Worm (Caenorhabditis elegans) whole organism, late embryonic: ENCODE data around the gene srbc-40.

ENCODE experiments used
- K02D7.2 ChIP-seq: sonication (generic microtip); optimal IDR thresholded peaks from 2 replicates; lab custom pipeline; 2017; ENCODE audit warnings: mild to moderate bottlenecking, missing genetic modification characterization, missing compliant biosample characterization
- T23F11.4 ChIP-seq: fragments of 200-800 bp; sonication (Bioruptor generic); optimal IDR thresholded peaks from 2 replicates; lab custom pipeline; 2018; ENCODE audit warnings: mild to moderate bottlenecking, missing genetic modification characterization, missing compliant biosample characterization
- Y22D7AL.16 ChIP-seq: sonication (generic microtip); optimal IDR thresholded peaks from 2 replicates; lab custom pipeline; 2016; ENCODE audit warnings: missing genetic modification characterization, missing compliant biosample characterization
- ahr-1 ChIP-seq: sonication (generic microtip); optimal IDR thresholded peaks from 2 replicates; lab custom pipeline; 2016; ENCODE audit warnings: missing genetic modification characterization, missing compliant biosample characterization
- ama-1 ChIP-seq: fragments of 150-350 bp; optimal IDR thresholded peaks from 2 replicates; lab custom pipeline; 2014
- ceh-18 ChIP-seq: sonication (generic microtip); optimal IDR thresholded peaks from 2 replicates; lab custom pipeline; 2016; ENCODE audit warnings: missing genetic modification characterization, missing compliant biosample characterization
- ceh-2 ChIP-seq: sonication (generic microtip); optimal IDR thresholded peaks from 2 replicates; lab custom pipeline; 2016; ENCODE audit warnings: missing genotype, missing genetic modification characterization, missing compliant biosample characterization
- ceh-22 ChIP-seq: sonication (generic microtip); optimal IDR thresholded peaks from 2 replicates; lab custom pipeline; 2017; ENCODE audit warnings: missing biosample characterization, missing genetic modification characterization
- ceh-24 ChIP-seq: sonication (generic microtip); optimal IDR thresholded peaks from 2 replicates; lab custom pipeline; 2016; ENCODE audit warnings: mild to moderate bottlenecking, missing genetic modification characterization, missing compliant biosample characterization
- ceh-6 ChIP-seq: fragments of 200-800 bp; sonication (Bioruptor generic); optimal IDR thresholded peaks from 2 replicates; lab custom pipeline; 2018; ENCODE audit warnings: mild to moderate bottlenecking, missing genetic modification characterization, missing compliant biosample characterization
- dmd-4 ChIP-seq: sonication (generic microtip); optimal IDR thresholded peaks from 2 replicates; lab custom pipeline; 2016; ENCODE audit warnings: borderline replicate concordance, missing genetic modification characterization, missing compliant biosample characterization
- dve-1 ChIP-seq: sonication (generic microtip); optimal IDR thresholded peaks from 2 replicates; lab custom pipeline; 2017; ENCODE audit warnings: antibody characterized with exemption, mild to moderate bottlenecking, missing genetic modification characterization, missing compliant biosample characterization
- elt-2 ChIP-seq: sonication (generic microtip); optimal IDR thresholded peaks from 2 replicates; lab custom pipeline; 2016; ENCODE audit warnings: missing genetic modification reagents, missing genetic modification characterization, missing compliant biosample characterization
- eyg-1 ChIP-seq: sonication (generic microtip); optimal IDR thresholded peaks from 2 replicates; lab custom pipeline; 2016; ENCODE audit warnings: missing genotype, missing genetic modification characterization, missing compliant biosample characterization
- fkh-10 ChIP-seq: fragments of 150-350 bp; optimal IDR thresholded peaks from 2 replicates; lab custom pipeline; 2014; ENCODE audit warnings: missing biosample characterization, missing genetic modification reagents, missing genetic modification characterization
- hlh-30 ChIP-seq: sonication (generic microtip); optimal IDR thresholded peaks from 2 replicates; lab custom pipeline; 2017; ENCODE audit warnings: antibody characterized with exemption, missing genetic modification characterization, missing compliant biosample characterization; ENCODE audit not compliant: insufficient read depth
- hlh-6 ChIP-seq: sonication (generic microtip); optimal IDR thresholded peaks from 2 replicates; lab custom pipeline; 2016; ENCODE audit warnings: missing genotype, missing genetic modification characterization, missing compliant biosample characterization
- nhr-232 ChIP-seq: sonication (generic microtip); optimal IDR thresholded peaks from 2 replicates; lab custom pipeline; 2016; ENCODE audit warnings: missing genetic modification characterization, missing compliant biosample characterization
- npax-4 ChIP-seq: sonication (generic microtip); optimal IDR thresholded peaks from 2 replicates; lab custom pipeline; 2016; ENCODE audit warnings: missing genetic modification characterization, missing compliant biosample characterization
- odd-2 ChIP-seq: sonication (generic microtip); optimal IDR thresholded peaks from 2 replicates; lab custom pipeline; 2017; ENCODE audit warnings: antibody characterized with exemption, mild to moderate bottlenecking, missing genetic modification characterization, missing compliant biosample characterization
- pat-9 ChIP-seq: fragments of 200-800 bp; sonication (Bioruptor generic); optimal IDR thresholded peaks from 2 replicates; lab custom pipeline; 2018; ENCODE audit warnings: mild to moderate bottlenecking, missing genetic modification characterization, moderate library complexity, missing compliant biosample characterization
- pax-1 ChIP-seq: fragments of 150-350 bp; optimal IDR thresholded peaks from 2 replicates; lab custom pipeline; 2014; ENCODE audit warnings: missing biosample characterization, missing genetic modification characterization
- pha-4 ChIP-seq: fragments of 150-350 bp; optimal IDR thresholded peaks from 2 replicates; lab custom pipeline; 2018; ENCODE audit warnings: missing biosample characterization, missing genetic modification reagents, missing genetic modification characterization
- pqm-1 ChIP-seq: sonication (generic microtip); optimal IDR thresholded peaks from 2 replicates; lab custom pipeline; 2016; ENCODE audit warnings: missing genetic modification characterization, missing compliant biosample characterization
- ref-2 ChIP-seq: sonication (generic microtip); optimal IDR thresholded peaks from 2 replicates; lab custom pipeline; 2016; ENCODE audit warnings: missing genetic modification characterization, missing compliant biosample characterization
- syd-9 ChIP-seq: sonication (generic microtip); optimal IDR thresholded peaks from 2 replicates; lab custom pipeline; 2016; ENCODE audit warnings: mild to moderate bottlenecking, missing genetic modification characterization, moderate library complexity, missing compliant biosample characterization
- tbx-7 ChIP-seq: sonication (generic microtip); optimal IDR thresholded peaks from 2 replicates; lab custom pipeline; 2016; ENCODE audit warnings: missing genotype, missing genetic modification characterization, missing compliant biosample characterization
- unc-42 ChIP-seq: sonication (generic microtip); optimal IDR thresholded peaks from 2 replicates; lab custom pipeline; 2016; ENCODE audit warnings: missing genotype, missing genetic modification characterization, missing compliant biosample characterization
- zip-5 ChIP-seq: sonication (generic microtip); optimal IDR thresholded peaks from 2 replicates; lab custom pipeline; 2016; ENCODE audit warnings: missing genetic modification characterization, missing compliant biosample characterization

srbc-40 gene

DNA sequence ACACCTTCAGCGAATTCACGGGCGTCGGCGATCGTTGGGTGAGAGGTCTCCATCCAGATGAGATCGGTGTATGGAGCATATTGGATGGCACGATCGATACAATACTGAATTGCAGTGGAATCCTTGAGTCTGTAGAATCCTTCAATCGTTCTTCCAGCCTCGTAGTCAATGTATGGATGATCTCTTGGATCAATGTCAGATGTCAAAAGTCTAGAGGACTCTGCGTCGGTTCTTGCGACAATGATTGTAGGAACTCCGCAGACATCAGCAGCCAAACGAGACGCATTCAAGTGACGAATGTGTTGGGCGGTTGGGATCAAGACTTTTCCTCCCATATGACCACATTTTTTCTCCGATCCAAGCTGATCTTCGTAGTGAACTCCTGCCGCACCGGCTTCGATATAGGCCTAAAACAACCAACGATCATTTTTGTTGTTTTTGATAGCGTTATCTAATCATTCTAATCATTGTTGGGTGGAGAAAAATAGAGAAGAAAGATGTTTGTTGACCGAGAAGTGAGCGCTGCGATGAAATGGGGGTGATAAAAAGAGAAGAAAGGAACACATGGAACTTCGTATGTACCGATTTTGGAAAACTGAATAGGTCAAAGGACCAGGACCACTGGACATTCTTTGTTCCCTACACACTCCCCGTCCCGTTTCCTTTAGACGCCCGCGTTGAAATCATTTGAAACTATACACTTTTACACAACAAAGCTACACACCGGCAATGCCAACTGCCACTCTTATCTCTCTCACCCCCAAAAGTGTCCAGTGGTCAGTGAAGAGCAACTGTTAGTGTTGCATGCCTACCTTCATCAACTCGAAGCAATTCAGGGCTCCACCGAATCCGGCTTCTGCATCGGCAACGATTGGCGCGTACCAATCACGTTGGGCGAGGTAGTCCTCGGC lies 7.2 kb upstream of the srbc-40 start:
- peak; percentile 37 for TF ChIP-seq elt-2 (tag; lab: Kevin White, UChicago)
- TF ChIP-seq tbx-7 (tag; lab: Kevin White, UChicago) = no peak

DNA sequence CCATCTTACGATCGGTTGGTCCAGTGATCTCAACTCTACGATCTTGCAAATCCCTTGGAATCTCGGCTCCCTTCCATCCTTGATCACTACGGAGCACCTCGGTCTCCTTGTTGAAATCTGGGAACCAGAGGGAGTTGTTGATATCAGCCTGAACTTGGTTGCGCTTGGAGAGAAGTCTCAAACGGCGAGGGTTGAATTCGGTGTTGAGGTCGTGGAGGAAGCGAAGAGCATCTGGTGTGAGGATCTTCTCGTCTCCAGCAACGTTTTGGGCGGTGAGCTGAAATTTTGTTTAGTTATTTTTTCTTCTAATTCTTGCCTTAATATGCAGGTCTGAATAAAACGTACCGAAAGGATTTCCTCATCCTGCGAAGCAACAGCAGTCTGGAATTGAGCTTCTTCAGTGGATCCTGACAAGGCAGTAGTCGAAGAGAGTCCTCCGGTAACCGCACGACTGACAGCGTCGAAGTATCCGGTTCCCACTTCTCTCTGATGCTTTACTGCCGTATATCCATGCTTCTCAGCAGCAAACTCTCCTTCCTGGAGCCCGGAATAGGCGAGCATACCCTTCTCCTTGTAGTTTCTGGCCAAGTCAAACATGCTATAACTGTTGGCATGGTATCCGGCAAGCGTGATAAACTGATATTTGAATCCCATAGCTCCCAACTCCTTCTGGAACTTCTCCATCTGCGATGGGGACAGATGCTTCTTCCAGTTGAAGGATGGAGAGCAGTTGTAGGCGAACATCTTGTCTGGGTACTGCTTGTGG lies 6.4 kb upstream of the srbc-40 start:
- TF ChIP-seq unc-42 (tag; lab: Kevin White, UChicago) = no peak

DNA sequence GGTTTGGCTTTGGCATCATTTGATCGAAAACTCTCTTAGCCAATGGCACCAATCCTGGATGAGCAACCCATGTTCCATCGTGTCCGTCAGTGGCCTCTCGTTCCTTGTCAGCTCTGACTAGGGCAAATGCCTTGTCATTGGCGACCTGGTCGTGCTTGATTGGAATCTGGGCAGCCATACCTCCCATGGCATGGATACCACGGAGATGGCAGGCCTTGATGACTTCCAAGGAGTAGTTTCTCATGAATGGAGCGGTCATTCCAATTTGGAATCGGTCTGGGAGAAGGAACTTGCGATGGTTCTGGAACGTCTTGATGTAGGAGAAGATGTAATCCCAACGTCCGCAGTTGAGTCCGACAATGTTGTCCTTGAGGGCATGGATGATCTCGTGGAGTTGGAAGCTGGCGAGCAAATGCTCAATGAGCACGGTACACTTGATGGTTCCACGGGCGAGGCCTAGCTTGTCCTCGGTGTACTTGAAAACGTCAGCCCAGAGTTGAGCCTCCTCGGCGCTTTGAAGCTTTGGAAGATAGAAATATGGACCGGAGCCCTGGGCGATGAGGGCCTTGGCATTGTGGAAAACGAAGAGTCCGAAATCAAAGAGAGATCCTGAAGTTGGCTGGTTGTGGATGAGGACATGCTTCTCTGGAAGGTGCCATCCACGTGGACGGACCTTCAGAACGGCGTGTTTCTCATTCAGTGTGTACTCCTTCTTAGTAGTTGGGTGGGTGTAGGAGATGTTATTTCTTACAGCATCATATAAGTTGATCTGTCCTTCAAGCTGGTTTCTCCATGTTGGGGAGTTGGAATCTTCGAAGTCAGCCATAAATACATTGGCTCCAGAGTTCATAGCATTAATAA lies 5.5 kb upstream of the srbc-40 start:
- TF ChIP-seq syd-9 (tag; lab: Kevin White, UChicago) (peak; percentile 21), hlh-6 (tag; lab: Kevin White, UChicago) (no peak)
- TF ChIP-seq, all 69 proteins: peak for 1

DNA sequence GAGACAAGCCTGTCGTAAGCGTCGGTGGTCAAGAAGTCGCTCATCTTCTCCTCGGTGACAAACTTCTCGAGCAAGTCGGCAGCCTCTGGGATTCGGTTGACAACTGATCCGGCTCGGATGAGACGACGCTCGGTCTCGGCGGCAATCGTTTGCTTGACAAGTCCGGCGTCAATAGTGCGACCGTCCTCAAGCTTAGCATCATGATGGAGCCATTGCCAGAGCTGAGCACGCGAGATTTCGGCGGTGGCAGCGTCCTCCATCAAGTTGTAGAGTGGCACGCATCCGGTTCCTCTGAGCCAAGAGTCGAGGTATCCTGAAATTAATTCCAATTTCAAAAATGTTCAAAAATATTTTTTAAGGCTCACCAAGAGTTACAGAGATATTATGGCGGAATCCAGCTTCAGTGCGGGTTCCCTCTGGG lies 4.8 kb upstream of the srbc-40 start:
- no peak for TF ChIP-seq pax-1
- TF ChIP-seq T23F11.4 = no peak
- TF ChIP-seq eyg-1 (tag; lab: Kevin White, UChicago) = no peak
- TF ChIP-seq ref-2 (tag; lab: Kevin White, UChicago) = no peak
- TF ChIP-seq ceh-2 (tag; lab: Kevin White, UChicago) = no peak
- TF ChIP-seq nhr-232 (tag; lab: Kevin White, UChicago) = no peak
- no peak for TF ChIP-seq pha-4
- no peak for TF ChIP-seq K02D7.2 (tag; lab: Kevin White, UChicago)
- TF ChIP-seq ceh-22 = no peak
- no peak for TF ChIP-seq zip-5 (tag; lab: Kevin White, UChicago)
- no peak for TF ChIP-seq ceh-24 (tag; lab: Kevin White, UChicago)
- TF ChIP-seq pat-9 (tag; lab: Kevin White, UChicago) = no peak
- TF ChIP-seq Y22D7AL.16 (tag; lab: Kevin White, UChicago) = no peak
- TF ChIP-seq ceh-6 (GFP tag; lab: Kevin White, UChicago) = no peak
- no peak for TF ChIP-seq npax-4
- no peak for TF ChIP-seq ceh-18 (tag; lab: Kevin White, UChicago)
- no peak for TF ChIP-seq odd-2 (tag; lab: Kevin White, UChicago)
- TF ChIP-seq, all 69 proteins: peak for 0

DNA sequence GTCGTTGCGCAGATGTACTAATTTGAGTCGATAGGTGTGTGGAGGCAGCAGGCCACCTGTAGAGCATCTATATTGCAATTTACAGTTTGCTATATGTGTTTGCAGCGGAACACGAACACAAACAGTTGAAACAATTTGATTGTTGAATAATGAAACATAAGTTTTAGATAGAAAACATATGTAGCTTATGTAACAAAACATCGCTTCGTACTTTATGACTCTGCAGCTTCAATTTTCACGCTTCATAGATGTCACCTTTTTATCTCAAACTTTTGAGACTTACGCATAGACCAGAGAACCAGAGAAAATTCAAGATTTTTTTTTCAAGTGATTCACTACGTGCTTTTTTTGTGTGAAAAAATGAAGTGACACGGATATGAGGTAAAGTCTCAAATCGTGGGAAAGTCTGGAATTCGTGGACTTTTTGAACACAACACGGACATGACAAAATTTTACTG lies 4.3 kb upstream of the srbc-40 start, which contains the start of gene fbxb-72:
Gene fbxb-72 (minus strand): TSS at position 58 of the 458 bp plus-strand sequence.
- no peak for TF ChIP-seq hlh-30 (tag; lab: Kevin White, UChicago)
- TF ChIP-seq fkh-10 (GFP tag; lab: Kevin White, UChicago) = no peak
- TF ChIP-seq elt-2 (tag; lab: Kevin White, UChicago) = peak; percentile 41
- no peak for TF ChIP-seq dmd-4 (tag; lab: Kevin White, UChicago)
- TF ChIP-seq nhr-232 (tag; lab: Kevin White, UChicago) = no peak
- TF ChIP-seq pqm-1 (tag; lab: Kevin White, UChicago) = peak; percentile 3
- TF ChIP-seq eyg-1 (tag; lab: Kevin White, UChicago) = no peak
- peak; percentile 56 for TF ChIP-seq dve-1 (tag; lab: Kevin White, UChicago)
- TF ChIP-seq ahr-1 (tag; lab: Kevin White, UChicago) = no peak
- peak; percentile 26 for TF ChIP-seq ama-1
